Fruit fly (Drosophila melanogaster): ENCODE data around the gene CG32263.

DNA sequence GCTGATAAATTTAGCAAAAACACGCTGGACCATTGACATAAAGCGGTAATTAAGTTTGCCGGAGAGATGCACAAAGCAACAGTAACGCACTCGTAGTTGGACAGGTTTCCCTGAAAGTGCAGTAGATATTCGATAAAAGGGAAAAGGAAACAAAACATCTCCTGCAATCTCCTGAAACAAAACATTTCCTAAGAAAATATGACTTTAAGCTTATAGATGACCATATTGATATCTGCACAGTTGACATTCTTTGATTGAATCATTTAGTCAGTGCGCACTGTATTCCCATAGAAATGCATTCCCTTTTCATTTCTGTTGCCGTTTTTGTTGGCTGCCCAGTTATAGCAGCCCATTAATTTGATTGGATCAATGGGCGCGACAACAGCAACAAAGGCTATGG lies 41.9 kb upstream of the CG32263 start:
- TF ChIP-seq Jra (GFP tag; optimal IDR thresholded peaks at IDR 0.05) (no peak), Hnf4 (GFP tag; optimal IDR thresholded peaks at IDR 0.05) (no peak), CG32264 (GFP tag; optimal IDR thresholded peaks at IDR 0.05) (no peak), foxo (GFP tag; optimal IDR thresholded peaks at IDR 0.05) (no peak), brk (GFP tag; optimal IDR thresholded peaks at IDR 0.05) (no peak), Dif (GFP tag; optimal IDR thresholded peaks at IDR 0.05; ENCODE audit: partially characterized antibody) (no peak), Hr83 (GFP tag; optimal IDR thresholded peaks at IDR 0.05; ENCODE audit: poor library complexity, severe bottlenecking) (no peak), CG9705 (GFP tag; optimal IDR thresholded peaks at IDR 0.05) (no peak)

Measured in whole organism, wandering third instar larva.